Fruit fly (Drosophila melanogaster) whole organism, prepupa: ENCODE data around the gene CG32189.
"Not testable (repeated sequence)": the region's sequence is repeated elsewhere in the genome, so short reads cannot be mapped to it uniquely, and the experiment has no call there.

ENCODE experiments used
- CG10631 ChIP-seq: fragments of 200-800 bp; sonication (Bioruptor generic); optimal IDR thresholded peaks from 2 replicates; lab custom pipeline; 2016; ENCODE audit warnings: missing biosample characterization, missing genetic modification characterization
- CG10669 ChIP-seq: fragments of 200-800 bp; sonication (Bioruptor generic); optimal IDR thresholded peaks from 3 replicates; lab custom pipeline; 2018; ENCODE audit warnings: missing biosample characterization, mild to moderate bottlenecking, missing genetic modification characterization, moderate library complexity
- CG15336 ChIP-seq: fragments of 200-800 bp; sonication (Bioruptor generic); IDR thresholded peaks from 2 replicates; pipeline ENCODE4 v1.3.6; 2022; ENCODE audit warnings: missing biosample characterization, missing genetic modification characterization
- CG1621 ChIP-seq: fragments of 200-800 bp; sonication (Bioruptor generic); optimal IDR thresholded peaks from 3 replicates; lab custom pipeline; 2018; ENCODE audit warnings: missing biosample characterization, mild to moderate bottlenecking, missing genetic modification characterization
- CG31627 ChIP-seq: fragments of 200-800 bp; sonication (Bioruptor generic); optimal IDR thresholded peaks from 3 replicates; lab custom pipeline; 2016; ENCODE audit warnings: missing biosample characterization, missing genetic modification characterization
- CG32006 ChIP-seq: fragments of 200-800 bp; sonication (Bioruptor generic); optimal IDR thresholded peaks from 3 replicates; lab custom pipeline; 2017; ENCODE audit warnings: missing biosample characterization, mild to moderate bottlenecking, missing genetic modification characterization
- CG3919 ChIP-seq: fragments of 200-800 bp; sonication (Bioruptor generic); optimal IDR thresholded peaks from 3 replicates; lab custom pipeline; 2016; ENCODE audit warnings: missing biosample characterization, missing genetic modification characterization
- CG6163 ChIP-seq: fragments of 200-800 bp; sonication (Bioruptor generic); IDR thresholded peaks from 3 replicates; pipeline ENCODE4 v1.3.6; 2022; ENCODE audit warnings: missing biosample characterization, missing genetic modification characterization
- CG6276 ChIP-seq: fragments of 200-800 bp; sonication (Bioruptor generic); optimal IDR thresholded peaks from 2 replicates; lab custom pipeline; 2017; ENCODE audit warnings: missing biosample characterization, mild to moderate bottlenecking, missing genetic modification characterization
- CG6854 ChIP-seq: fragments of 200-800 bp; sonication (Bioruptor generic); optimal IDR thresholded peaks from 2 replicates; lab custom pipeline; 2017; ENCODE audit warnings: missing biosample characterization, mild to moderate bottlenecking, missing genetic modification characterization
- CG8119 ChIP-seq: fragments of 200-800 bp; sonication (Bioruptor generic); IDR thresholded peaks from 3 replicates; pipeline ENCODE4 v1.3.6; 2022; ENCODE audit warnings: missing biosample characterization, missing genetic modification characterization
- CG8319 ChIP-seq: fragments of 200-800 bp; sonication (Bioruptor generic); optimal IDR thresholded peaks from 3 replicates; lab custom pipeline; 2016; ENCODE audit warnings: missing biosample characterization, missing genetic modification characterization
- Eip75B ChIP-seq: fragments of 200-800 bp; sonication (Bioruptor generic); optimal IDR thresholded peaks from 3 replicates; lab custom pipeline; 2016; ENCODE audit warnings: missing biosample characterization, missing genetic modification characterization
- Eip78C ChIP-seq: fragments of 200-800 bp; sonication (Bioruptor generic); peaks from one replicate; lab custom pipeline; 2016; ENCODE audit warnings: missing biosample characterization, missing genetic modification characterization
- Eip93F ChIP-seq: fragments of 200-800 bp; sonication (Bioruptor generic); optimal IDR thresholded peaks from 2 replicates; lab custom pipeline; 2016; ENCODE audit warnings: missing biosample characterization, mild to moderate bottlenecking, missing genetic modification characterization
- Ets21C ChIP-seq: fragments of 200-800 bp; sonication (Bioruptor generic); optimal IDR thresholded peaks from 3 replicates; lab custom pipeline; 2016; ENCODE audit warnings: missing biosample characterization, missing genetic modification characterization
- Hr39 ChIP-seq: fragments of 200-800 bp; sonication (Bioruptor generic); optimal IDR thresholded peaks from 2 replicates; lab custom pipeline; 2016; ENCODE audit warnings: missing biosample characterization, missing genetic modification characterization
- Lpt ChIP-seq: fragments of 200-800 bp; sonication (Bioruptor generic); optimal IDR thresholded peaks from 3 replicates; lab custom pipeline; 2016; ENCODE audit warnings: missing biosample characterization, missing genetic modification characterization
- OdsH ChIP-seq: fragments of 200-800 bp; sonication (Bioruptor generic); optimal IDR thresholded peaks from 3 replicates; lab custom pipeline; 2016; ENCODE audit warnings: missing biosample characterization, missing genetic modification characterization
- Smox ChIP-seq: fragments of 200-800 bp; sonication (Bioruptor generic); optimal IDR thresholded peaks from 3 replicates; lab custom pipeline; 2016; ENCODE audit warnings: missing biosample characterization, missing genetic modification characterization
- achi ChIP-seq: fragments of 200-800 bp; sonication (Bioruptor generic); optimal IDR thresholded peaks from 3 replicates; lab custom pipeline; 2016; ENCODE audit warnings: missing biosample characterization, missing genetic modification characterization
- acj6 ChIP-seq: fragments of 200-800 bp; sonication (Bioruptor generic); optimal IDR thresholded peaks from 3 replicates; lab custom pipeline; 2016; ENCODE audit warnings: missing biosample characterization, missing genetic modification characterization
- cyc ChIP-seq: fragments of 200-800 bp; sonication (Bioruptor generic); optimal IDR thresholded peaks from 3 replicates; lab custom pipeline; 2016; ENCODE audit warnings: missing biosample characterization, missing genetic modification characterization
- dsx ChIP-seq: fragments of 200-800 bp; optimal IDR thresholded peaks from 3 replicates; lab custom pipeline; 2019; ENCODE audit warnings: missing biosample characterization, mild to moderate bottlenecking, missing genetic modification characterization, moderate library complexity; ENCODE audit not compliant: poor library complexity, severe bottlenecking
- eg ChIP-seq: fragments of 200-800 bp; sonication (Bioruptor generic); IDR thresholded peaks from 3 replicates; pipeline ENCODE4 v1.3.6; 2022; ENCODE audit warnings: missing biosample characterization, missing genetic modification characterization
- esn ChIP-seq: fragments of 200-800 bp; sonication (Bioruptor generic); optimal IDR thresholded peaks from 2 replicates; lab custom pipeline; 2016; ENCODE audit warnings: missing biosample characterization, mild to moderate bottlenecking, missing genetic modification characterization, moderate library complexity
- fkh ChIP-seq: fragments of 200-800 bp; sonication (Bioruptor generic); optimal IDR thresholded peaks from 3 replicates; lab custom pipeline; 2017; ENCODE audit warnings: missing biosample characterization, mild to moderate bottlenecking, missing genetic modification characterization, moderate library complexity
- lz ChIP-seq: fragments of 200-800 bp; sonication (Bioruptor generic); optimal IDR thresholded peaks from 3 replicates; lab custom pipeline; 2016; ENCODE audit warnings: missing biosample characterization, missing genetic modification characterization
- net ChIP-seq: fragments of 200-800 bp; sonication (Bioruptor generic); optimal IDR thresholded peaks from 3 replicates; lab custom pipeline; 2016; ENCODE audit warnings: missing biosample characterization, missing genetic modification characterization
- salr ChIP-seq, 2 experiments: fragments of 200-800 bp; sonication (Bioruptor generic); optimal IDR thresholded peaks; 3 replicates each; lab custom pipeline; 2016 to 2018; ENCODE audit warnings: missing biosample characterization in 2 of 2, missing genetic modification characterization in 2 of 2, mild to moderate bottlenecking in 1 of 2
- spab ChIP-seq: fragments of 200-800 bp; sonication (Bioruptor generic); optimal IDR thresholded peaks from 2 replicates; lab custom pipeline; 2017; ENCODE audit warnings: missing biosample characterization, mild to moderate bottlenecking, missing genetic modification characterization, missing genetic modification reagents
- vri ChIP-seq: fragments of 200-800 bp; sonication (Bioruptor generic); optimal IDR thresholded peaks from 3 replicates; lab custom pipeline; 2016; ENCODE audit warnings: missing biosample characterization, mild to moderate bottlenecking, missing genetic modification characterization

CG32189 gene

DNA sequence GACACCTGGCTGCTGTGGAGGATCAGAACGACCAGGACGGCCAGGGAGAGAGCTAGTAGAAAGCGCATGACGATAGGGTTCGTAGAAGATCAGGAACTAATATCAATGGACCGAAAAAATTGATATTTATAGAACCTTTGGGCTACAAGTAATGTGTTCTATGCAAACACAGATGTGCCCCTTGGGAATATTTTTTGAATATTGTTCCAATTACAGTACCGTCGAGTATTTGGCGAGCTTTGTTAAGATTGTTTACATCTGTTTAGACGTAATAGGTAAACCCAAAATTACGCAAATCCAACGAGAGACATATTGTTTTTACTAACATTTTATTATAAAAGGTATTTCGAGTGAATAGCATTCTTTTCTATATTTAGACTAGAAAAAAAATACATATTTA lies at the start of gene CG32189:
CG32189 (minus strand) TSS at position 101 of the 400 bp plus-strand sequence.
- TF ChIP-seq Smox (GFP tag; lab: Kevin White, UChicago) (no peak), acj6 (GFP tag; lab: Kevin White, UChicago) (no peak), CG6854 (GFP tag; lab: Kevin White, UChicago) (no peak), Eip75B (GFP tag; lab: Kevin White, UChicago) (no peak), net (GFP tag; lab: Kevin White, UChicago) (no peak), Eip78C (no peak), lz (GFP tag; lab: Kevin White, UChicago) (no peak), CG6276 (GFP tag; lab: Kevin White, UChicago) (no peak), CG10669 (GFP tag; lab: Kevin White, UChicago) (no peak), CG15336 (no peak), OdsH (GFP tag; lab: Kevin White, UChicago) (no peak), CG8119 (GFP tag; lab: Robert Waterston, UW) (no peak), salr (GFP tag; optimal IDR thresholded peaks at IDR 0.05; lab: Kevin White, UChicago) (no peak), Lpt (GFP tag; lab: Kevin White, UChicago) (no peak), Ets21C (GFP tag; lab: Kevin White, UChicago) (no peak), esn (GFP tag; lab: Kevin White, UChicago) (no peak), Hr39 (GFP tag; lab: Kevin White, UChicago) (no peak), eg (GFP tag; lab: Robert Waterston, UW) (no peak), CG32006 (no peak), CG8319 (GFP tag; lab: Kevin White, UChicago) (no peak)

DNA sequence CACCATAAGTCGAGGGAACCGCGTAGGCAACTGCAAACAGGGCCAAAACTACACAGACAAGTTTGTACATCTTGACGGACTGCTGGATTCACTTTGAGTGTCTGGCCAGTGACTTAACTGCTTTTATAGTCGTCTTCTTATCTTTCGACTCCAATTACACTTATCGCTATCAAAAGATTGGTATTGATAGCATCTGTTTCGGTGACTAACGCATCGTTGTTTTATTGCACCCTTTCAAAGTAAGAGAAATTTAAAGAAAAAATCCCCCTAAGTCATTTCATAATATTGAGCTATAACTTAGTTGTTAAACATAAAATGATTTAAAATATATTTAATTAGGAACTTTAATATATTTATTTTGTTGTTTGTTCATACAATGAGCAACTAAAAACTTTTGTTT lies 49.3 kb upstream of the CG32189 start, which contains the start of gene CG5506:
CG5506 (minus strand) TSS at position 101 of the 400 bp plus-strand sequence.
- TF ChIP-seq Smox (GFP tag; lab: Kevin White, UChicago) (no peak), vri (GFP tag; lab: Kevin White, UChicago) (peak; percentile 37), CG3919 (no peak), CG6163 (GFP tag; lab: Robert Waterston, UW) (no peak), spab (GFP tag; lab: Kevin White, UChicago) (no peak), CG10631 (GFP tag; lab: Kevin White, UChicago) (no peak)

dm6 chr3L:17878781-17879360 lies 43.9 kb upstream of the CG32189 start, which contains the start of gene CG7408:
TSS of gene CG7408 (plus strand) at chr3L:17879096.
- TF ChIP-seq Lpt (GFP tag; lab: Kevin White, UChicago) = peak; percentile 3
- TF ChIP-seq Eip93F (GFP tag; lab: Kevin White, UChicago) = peak; percentile 60
- peak; percentile 85 for TF ChIP-seq CG1621 (tag; lab: Kevin White, UChicago)
- peak; percentile 20 for TF ChIP-seq fkh
- no peak for TF ChIP-seq cyc (GFP tag; lab: Kevin White, UChicago)
- TF ChIP-seq achi = no peak
- peak; percentile 88 for TF ChIP-seq dsx (GFP tag; lab: Kevin White, UChicago)
- peak; percentile 43 for TF ChIP-seq vri (GFP tag; lab: Kevin White, UChicago)
- TF ChIP-seq, all 60 proteins: peak for 6

DNA sequence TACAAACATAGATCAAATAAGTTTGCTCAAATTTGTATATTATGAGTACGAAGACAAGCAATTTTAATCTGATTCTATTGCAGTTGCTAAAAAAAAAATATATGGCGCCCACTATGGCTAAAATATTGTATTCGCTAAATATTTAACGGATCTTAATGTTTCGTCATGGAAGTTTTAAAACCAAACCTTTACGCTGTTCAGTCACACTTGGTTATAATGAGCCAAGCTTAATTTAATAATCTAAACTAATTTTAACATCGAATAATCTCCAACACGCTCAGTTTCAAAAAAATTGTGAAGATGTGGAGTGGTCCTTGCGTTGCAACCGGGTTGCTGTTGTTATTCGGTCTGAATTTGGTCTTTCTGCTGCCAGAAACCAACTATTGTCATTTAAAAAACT lies 23.2 kb upstream of the CG32189 start, which contains the start of gene CG34002:
CG34002 (plus strand) TSS at position 301 of the 400 bp plus-strand sequence.
- not testable (repeated sequence) for TF ChIP-seq CG8119 (GFP tag; lab: Robert Waterston, UW); cyc (GFP tag; lab: Kevin White, UChicago); CG31627 (GFP tag; lab: Kevin White, UChicago)
- TF ChIP-seq, all 60 proteins: peak for 0; not testable (repeated sequence) for 60
